Worm (Caenorhabditis elegans) whole organism, young adult: ENCODE data around the gene idpp-3.

Experiments
- B0035.1 ChIP-seq: sonication (generic microtip); optimal IDR thresholded peaks from 2 replicates; lab custom pipeline; 2016; ENCODE audit warnings: missing genetic modification characterization, mild to moderate bottlenecking, missing compliant biosample characterization, missing genotype, missing genetic modification reagents
- D2030.7 ChIP-seq: fragments of 200-800 bp; sonication (Bioruptor generic); IDR thresholded peaks from 2 replicates; pipeline ENCODE4 v1.3.6; 2022; ENCODE audit warnings: missing genetic modification reagents, missing genetic modification characterization, missing compliant biosample characterization
- Y53F4B.3 ChIP-seq: fragments of 200-800 bp; sonication (Bioruptor generic); IDR thresholded peaks from 2 replicates; pipeline ENCODE4 v1.3.6; 2022; ENCODE audit warnings: missing genetic modification reagents, missing genetic modification characterization, missing compliant biosample characterization
- Y79H2A.3 ChIP-seq: fragments of 200-800 bp; sonication (Bioruptor generic); conservative IDR thresholded peaks from 2 replicates; pipeline ENCODE4 v1.3.6; 2022; ENCODE audit warnings: missing genetic modification reagents, missing genetic modification characterization, missing compliant biosample characterization
- ama-1 ChIP-seq, 3 experiments: fragments of 150-350 bp in 1 of 3; sonication (generic microtip) in 2 of 3; optimal IDR thresholded peaks; 2 replicates each; lab custom pipeline; 2014 to 2018; ENCODE audit warnings: missing biosample characterization in 2 of 3, missing genetic modification characterization in 2 of 3, missing genetic modification reagents in 2 of 3
- attf-3 ChIP-seq: fragments of 200-800 bp; sonication (Bioruptor generic); conservative IDR thresholded peaks from 2 replicates; pipeline ENCODE4 v1.3.6; 2022; ENCODE audit warnings: missing genetic modification reagents, missing genetic modification characterization, missing compliant biosample characterization
- attf-5 ChIP-seq: fragments of 200-800 bp; sonication (Bioruptor generic); optimal IDR thresholded peaks from 2 replicates; lab custom pipeline; 2018; ENCODE audit warnings: mild to moderate bottlenecking, missing genetic modification characterization, missing compliant biosample characterization
- attf-6 ChIP-seq: fragments of 200-800 bp; sonication (Bioruptor generic); IDR thresholded peaks from 2 replicates; pipeline ENCODE4 v1.3.6; 2022; ENCODE audit warnings: missing genetic modification reagents, missing genetic modification characterization, missing compliant biosample characterization
- ceh-27 ChIP-seq: fragments of 200-800 bp; sonication (Bioruptor generic); optimal IDR thresholded peaks from 2 replicates; lab custom pipeline; 2018; ENCODE audit warnings: mild to moderate bottlenecking, missing genetic modification characterization, moderate library complexity, missing compliant biosample characterization
- chd-7 ChIP-seq: sonication (generic microtip); optimal IDR thresholded peaks from 2 replicates; lab custom pipeline; 2016; ENCODE audit warnings: mild to moderate bottlenecking, missing genetic modification characterization, moderate library complexity, missing compliant biosample characterization
- dpff-1 ChIP-seq: sonication (generic microtip); optimal IDR thresholded peaks from 2 replicates; lab custom pipeline; 2017; ENCODE audit warnings: mild to moderate bottlenecking, missing genetic modification characterization, missing compliant biosample characterization
- efl-1 ChIP-seq: fragments of 150-350 bp; optimal IDR thresholded peaks from 2 replicates; lab custom pipeline; 2014; ENCODE audit warnings: missing biosample characterization, missing genetic modification reagents, missing genetic modification characterization
- ets-4 ChIP-seq: fragments of 200-800 bp; sonication (Bioruptor generic); optimal IDR thresholded peaks from 2 replicates; lab custom pipeline; 2018; ENCODE audit warnings: mild to moderate bottlenecking, missing genetic modification characterization, missing compliant biosample characterization
- him-1 ChIP-seq: sonication (generic microtip); optimal IDR thresholded peaks from 2 replicates; lab custom pipeline; 2016; ENCODE audit warnings: missing genotype, missing genetic modification reagents, missing genetic modification characterization, missing compliant biosample characterization
- hlh-12 ChIP-seq: sonication (generic microtip); optimal IDR thresholded peaks from 2 replicates; lab custom pipeline; 2016; ENCODE audit warnings: missing genetic modification characterization, missing compliant biosample characterization
- hmg-1.2 ChIP-seq: fragments of 200-800 bp; sonication (Bioruptor generic); IDR thresholded peaks from 2 replicates; pipeline ENCODE4 v1.3.6; 2022; ENCODE audit warnings: missing genetic modification reagents, missing genetic modification characterization, missing compliant biosample characterization
- hrde-1 ChIP-seq: sonication (generic microtip); optimal IDR thresholded peaks from 2 replicates; lab custom pipeline; 2016; ENCODE audit warnings: missing genetic modification characterization, mild to moderate bottlenecking, missing compliant biosample characterization, moderate library complexity, missing genotype, missing genetic modification reagents, borderline replicate concordance
- let-607 ChIP-seq, 2 experiments: fragments of 200-800 bp in 1 of 2; sonication (Bioruptor generic) in 1 of 2; sonication (generic microtip) in 1 of 2; optimal IDR thresholded peaks; 2 replicates each; lab custom pipeline; 2016 to 2018; ENCODE audit warnings: mild to moderate bottlenecking in 2 of 2, missing compliant biosample characterization in 2 of 2, missing genetic modification characterization in 2 of 2, moderate library complexity in 2 of 2, missing genotype in 1 of 2
- mel-28 ChIP-seq: sonication (generic microtip); optimal IDR thresholded peaks from 2 replicates; lab custom pipeline; 2016; ENCODE audit warnings: borderline replicate concordance, mild to moderate bottlenecking, missing genetic modification characterization, missing compliant biosample characterization
- mes-4 ChIP-seq: sonication (generic microtip); optimal IDR thresholded peaks from 2 replicates; lab custom pipeline; 2016; ENCODE audit warnings: missing genotype, missing genetic modification characterization, missing compliant biosample characterization
- nhr-80 ChIP-seq: sonication (generic microtip); optimal IDR thresholded peaks from 2 replicates; lab custom pipeline; 2016; ENCODE audit warnings: missing genetic modification characterization, missing compliant biosample characterization
- pbrm-1 ChIP-seq: fragments of 200-800 bp; sonication (Bioruptor generic); IDR thresholded peaks from 2 replicates; pipeline ENCODE4 v1.3.6; 2022; ENCODE audit warnings: missing genetic modification reagents, missing genetic modification characterization, missing compliant biosample characterization
- rec-8 ChIP-seq, 2 experiments: sonication (generic microtip); optimal IDR thresholded peaks; 2 replicates each; lab custom pipeline; 2016; ENCODE audit warnings: mild to moderate bottlenecking in 2 of 2, missing genetic modification characterization in 2 of 2, missing genetic modification reagents in 2 of 2, missing genotype in 2 of 2, missing biosample characterization in 1 of 2, missing compliant biosample characterization in 1 of 2, moderate library complexity in 1 of 2
- snpc-1.1 ChIP-seq: sonication (generic microtip); optimal IDR thresholded peaks from 2 replicates; lab custom pipeline; 2017; ENCODE audit warnings: missing genetic modification characterization, mild to moderate bottlenecking, missing compliant biosample characterization, antibody characterized with exemption, moderate library complexity, missing genotype, missing genetic modification reagents; ENCODE audit not compliant: insufficient read depth
- snpc-4 ChIP-seq, 5 experiments: fragments of 150-350 bp in 1 of 5; sonication (generic microtip) in 4 of 5; optimal IDR thresholded peaks; 2 replicates each; lab custom pipeline; 2014 to 2018; ENCODE audit warnings: missing genetic modification characterization in 5 of 5, missing biosample characterization in 3 of 5, antibody characterized with exemption in 2 of 5, mild to moderate bottlenecking in 2 of 5, missing compliant biosample characterization in 2 of 5, missing genotype in 2 of 5, moderate library complexity in 2 of 5, missing genetic modification reagents in 1 of 5
- somi-1 ChIP-seq: fragments of 200-800 bp; sonication (Bioruptor generic); optimal IDR thresholded peaks from 2 replicates; lab custom pipeline; 2018; ENCODE audit warnings: mild to moderate bottlenecking, missing genetic modification characterization, missing compliant biosample characterization
- zfh-2 ChIP-seq: fragments of 200-800 bp; sonication (Bioruptor generic); conservative IDR thresholded peaks from 2 replicates; pipeline ENCODE4 v1.3.6; 2022; ENCODE audit warnings: missing genetic modification reagents, missing genetic modification characterization, missing compliant biosample characterization
- ztf-25 ChIP-seq: fragments of 200-800 bp; sonication (Bioruptor generic); IDR thresholded peaks from 2 replicates; pipeline ENCODE4 v1.3.6; 2022; ENCODE audit warnings: missing genetic modification reagents, missing genetic modification characterization, missing compliant biosample characterization
- ztf-6 ChIP-seq: fragments of 200-800 bp; sonication (Bioruptor generic); IDR thresholded peaks from 2 replicates; pipeline ENCODE4 v1.3.6; 2022; ENCODE audit warnings: missing genetic modification reagents, missing genetic modification characterization, missing compliant biosample characterization

idpp-3 gene

ce11 chrX:14961471-14961870, at the start of gene idpp-3:
idpp-3 (minus strand) TSS chrX:14961571.
- no peak for TF ChIP-seq dpff-1
- no peak for TF ChIP-seq ceh-27 (GFP tag; lab: Kevin White, UChicago)
- TF ChIP-seq mel-28, result no peak
- no peak for TF ChIP-seq hlh-12
- TF ChIP-seq hmg-1.2 (GFP tag; lab: Robert Waterston, UW), result no peak
- TF ChIP-seq snpc-4 (GFP tag; optimal IDR thresholded peaks at IDR 0.05; lab: Kevin White, UChicago), result no peak
- no peak for TF ChIP-seq snpc-4 (tag; optimal IDR thresholded peaks at IDR 0.05; lab: Kevin White, UChicago)
- no peak for TF ChIP-seq hrde-1 (tag; lab: Kevin White, UChicago)
- TF ChIP-seq chd-7 (tag; lab: Kevin White, UChicago), result no peak
- TF ChIP-seq rec-8 (tag; optimal IDR thresholded peaks at IDR 0.05; lab: Kevin White, UChicago), result no peak

- no peak for TF ChIP-seq Y79H2A.3
- TF ChIP-seq snpc-4 (GFP tag; optimal IDR thresholded peaks at IDR 0.05; lab: Kevin White, UChicago), result peak; percentile 27
- peak in 1 of 4 experiments; percentile 58 for TF ChIP-seq snpc-4 (tag; optimal IDR thresholded peaks at IDR 0.05; lab: Kevin White, UChicago)
- peak; percentile 47; the same call in 1 of the 2 replicates for TF ChIP-seq zfh-2 (GFP tag; lab: Robert Waterston, UW)
Measured at ce11 chrX:15010941-15011340, 49.6 kb upstream of the idpp-3 start.

- no peak for TF ChIP-seq him-1
- no peak for TF ChIP-seq D2030.7 (GFP tag; lab: Robert Waterston, UW)
- TF ChIP-seq hlh-12, result no peak
- TF ChIP-seq ama-1 (optimal IDR thresholded peaks at IDR 0.05; lab: Kevin White, UChicago), result no peak
- TF ChIP-seq ama-1 (GFP tag; optimal IDR thresholded peaks at IDR 0.05; lab: Kevin White, UChicago), result no peak
- TF ChIP-seq pbrm-1 (GFP tag; lab: Robert Waterston, UW), result no peak
- no peak for TF ChIP-seq attf-3 (GFP tag; lab: Robert Waterston, UW)
- TF ChIP-seq efl-1 (GFP tag; lab: Kevin White, UChicago), result no peak
- TF ChIP-seq ets-4 (GFP tag; lab: Kevin White, UChicago), result no peak
Measured at ce11 chrX:15008697-15009096, 47.3 kb upstream of the idpp-3 start.

- TF ChIP-seq mes-4 (tag; lab: Kevin White, UChicago) (no peak), somi-1 (GFP tag; lab: Kevin White, UChicago) (no peak), attf-6 (no peak), ztf-25 (GFP tag; lab: Robert Waterston, UW) (no peak), let-607 (tag; optimal IDR thresholded peaks at IDR 0.05; lab: Kevin White, UChicago) (peak; percentile 75 to 87), ztf-6 (GFP tag; lab: Robert Waterston, UW) (no peak), Y53F4B.3 (GFP tag; lab: Robert Waterston, UW) (no peak), attf-5 (GFP tag; lab: Kevin White, UChicago) (peak; percentile 32), snpc-1.1 (tag; lab: Kevin White, UChicago) (no peak), snpc-4 (GFP tag; optimal IDR thresholded peaks at IDR 0.05; lab: Kevin White, UChicago) (no peak), snpc-4 (tag; optimal IDR thresholded peaks at IDR 0.05; lab: Kevin White, UChicago) (no peak), nhr-80 (peak; percentile 47), ets-4 (GFP tag; lab: Kevin White, UChicago) (no peak)
Measured at ce11 chrX:15006847-15007358, 45.5 kb upstream of the idpp-3 start, which contains the start of gene ergi-2. ergi-2 (minus strand) TSS chrX:15007308.

ce11 chrX:15003891-15004550, 42.6 kb upstream of the idpp-3 start, which contains the start of gene slc-25A18.1:
slc-25A18.1 (minus strand) TSS chrX:15003941.
- peak; percentile 37 for TF ChIP-seq nhr-80
- TF ChIP-seq pbrm-1 (GFP tag; lab: Robert Waterston, UW), result no peak
- TF ChIP-seq B0035.1 (tag; lab: Kevin White, UChicago), result no peak
